Fruit fly (Drosophila melanogaster) whole organism, adult: Measurements from ENCODE around the gene Abcd1.

Source experiments
- CG14711 ChIP-seq: fragments of 200-800 bp; sonication (Bioruptor generic); optimal IDR thresholded peaks from 2 replicates; lab custom pipeline; 2018; ENCODE audit warnings: missing biosample characterization, mild to moderate bottlenecking, missing genetic modification characterization, moderate library complexity
- CG1620 ChIP-seq: fragments of 200-800 bp; sonication (Bioruptor generic); optimal IDR thresholded peaks from 2 replicates; lab custom pipeline; 2016; ENCODE audit warnings: missing biosample characterization, missing genetic modification characterization
- CG33017 ChIP-seq: fragments of 200-800 bp; sonication (Bioruptor generic); optimal IDR thresholded peaks from 2 replicates; lab custom pipeline; 2018; ENCODE audit warnings: missing biosample characterization, mild to moderate bottlenecking, missing genetic modification characterization, moderate library complexity
- CG7045 ChIP-seq: fragments of 200-800 bp; sonication (Bioruptor generic); optimal IDR thresholded peaks from 2 replicates; lab custom pipeline; 2017; ENCODE audit warnings: missing biosample characterization, mild to moderate bottlenecking, missing genetic modification characterization
- Hr96 ChIP-seq: fragments of 200-800 bp; sonication (Bioruptor generic); optimal IDR thresholded peaks from 2 replicates; lab custom pipeline; 2016; ENCODE audit warnings: missing biosample characterization, missing genetic modification characterization
- Mnt ChIP-seq: fragments of 200-800 bp; sonication (Bioruptor generic); optimal IDR thresholded peaks from 2 replicates; lab custom pipeline; 2016; ENCODE audit warnings: missing biosample characterization, mild to moderate bottlenecking, missing genetic modification characterization
- bab1 ChIP-seq: fragments of 200-800 bp; sonication (Bioruptor generic); optimal IDR thresholded peaks from 3 replicates; lab custom pipeline; 2019; ENCODE audit warnings: missing biosample characterization, mild to moderate bottlenecking, missing genetic modification characterization, moderate library complexity
- cic ChIP-seq: fragments of 200-800 bp; sonication (Bioruptor generic); optimal IDR thresholded peaks from 2 replicates; lab custom pipeline; 2017; ENCODE audit warnings: missing biosample characterization, mild to moderate bottlenecking, missing genetic modification characterization, moderate library complexity
- cnc ChIP-seq, 2 experiments: fragments of >200 bp; optimal IDR thresholded peaks; 2 replicates each; lab custom pipeline; 2017
- kay ChIP-seq: fragments of 200-800 bp; sonication (Bioruptor generic); peaks from one replicate; lab custom pipeline; 2016; ENCODE audit warnings: missing biosample characterization, missing genetic modification characterization, borderline replicate concordance
- ovo ChIP-seq: fragments of 200-800 bp; sonication (Bioruptor generic); optimal IDR thresholded peaks from 2 replicates; lab custom pipeline; 2016; ENCODE audit warnings: missing biosample characterization, missing genetic modification characterization
- pad ChIP-seq: fragments of 200-800 bp; sonication (Bioruptor generic); optimal IDR thresholded peaks from 3 replicates; lab custom pipeline; 2017; ENCODE audit warnings: missing biosample characterization, missing genetic modification characterization, mild to moderate bottlenecking, moderate library complexity, missing genetic modification reagents
- toe ChIP-seq: fragments of 200-800 bp; sonication (Bioruptor generic); optimal IDR thresholded peaks from 2 replicates; lab custom pipeline; 2016; ENCODE audit warnings: missing biosample characterization, missing genetic modification characterization

DNA sequence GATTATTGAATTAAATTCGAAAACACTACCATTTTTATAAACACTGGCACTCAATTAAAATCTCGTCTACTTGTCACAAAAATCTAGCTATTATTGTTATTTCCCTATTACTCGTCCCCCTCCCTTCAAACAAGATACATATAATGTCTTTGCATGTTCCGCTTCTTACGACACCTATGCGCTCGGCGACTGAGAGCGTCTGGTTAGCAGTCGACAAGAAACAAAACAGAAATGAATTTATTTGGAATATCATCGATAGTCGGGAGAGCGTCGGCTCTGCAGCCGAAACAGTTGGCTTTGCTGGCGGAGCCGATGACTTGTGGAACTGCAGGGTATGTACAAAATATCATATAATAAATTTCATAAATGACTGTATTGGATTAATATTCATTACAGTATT lies 12.0 kb downstream of the Abcd1 start:
- TF ChIP-seq pad (GFP tag; lab: Kevin White, UChicago) = no peak
- TF ChIP-seq CG7045 = no peak
- TF ChIP-seq ovo (GFP tag; lab: Kevin White, UChicago) = no peak
- no peak for TF ChIP-seq CG14711 (tag; lab: Kevin White, UChicago)
- no peak for TF ChIP-seq bab1 (GFP tag; lab: Kevin White, UChicago)
- no peak for TF ChIP-seq cnc (optimal IDR thresholded peaks at IDR 0.05; lab: Kevin White, UChicago)
- no peak for TF ChIP-seq CG33017
- TF ChIP-seq cic (GFP tag; lab: Kevin White, UChicago) = no peak
- no peak for TF ChIP-seq CG1620 (GFP tag; lab: Kevin White, UChicago)
- no peak for TF ChIP-seq Mnt (GFP tag; lab: Kevin White, UChicago)
- no peak for TF ChIP-seq Hr96 (GFP tag; lab: Kevin White, UChicago)
- TF ChIP-seq toe = no peak
- TF ChIP-seq kay = no peak
